Worm (Caenorhabditis elegans) whole organism, midembryonic: ENCODE results near the gene srx-34.

Experiments used
- T22C8.4 ChIP-seq: fragments of 200-800 bp; sonication (Bioruptor generic); IDR thresholded peaks from 2 replicates; pipeline ENCODE4 v1.3.6; 2022; ENCODE audit warnings: missing genetic modification characterization, missing compliant biosample characterization
- cog-1 ChIP-seq: sonication (generic microtip); optimal IDR thresholded peaks from 2 replicates; lab custom pipeline; 2016; ENCODE audit warnings: missing genetic modification characterization, missing compliant biosample characterization
- flt-1 ChIP-seq: fragments of 200-800 bp; sonication (Bioruptor generic); IDR thresholded peaks from 2 replicates; pipeline ENCODE4 v1.3.6; 2022; ENCODE audit warnings: missing genetic modification characterization, missing compliant biosample characterization
- klf-2 ChIP-seq: fragments of 200-800 bp; sonication (Bioruptor generic); conservative IDR thresholded peaks from 2 replicates; pipeline ENCODE4 v1.3.6; 2022; ENCODE audit warnings: missing genetic modification reagents, missing genetic modification characterization, missing compliant biosample characterization
- med-1 ChIP-seq: sonication (generic microtip); optimal IDR thresholded peaks from 2 replicates; lab custom pipeline; 2017; ENCODE audit warnings: missing genetic modification characterization, mild to moderate bottlenecking, missing compliant biosample characterization, antibody characterized with exemption, missing genetic modification reagents; ENCODE audit not compliant: insufficient read depth
- ref-1 ChIP-seq: fragments of 200-800 bp; sonication (Bioruptor generic); conservative IDR thresholded peaks from 2 replicates; pipeline ENCODE4 v1.3.6; 2022; ENCODE audit warnings: missing genetic modification reagents, missing genetic modification characterization, missing compliant biosample characterization
- ztf-23 ChIP-seq: fragments of 200-800 bp; sonication (Bioruptor generic); IDR thresholded peaks from 2 replicates; pipeline ENCODE4 v1.3.6; 2022; ENCODE audit warnings: missing genetic modification reagents, missing genetic modification characterization, missing compliant biosample characterization

DNA sequence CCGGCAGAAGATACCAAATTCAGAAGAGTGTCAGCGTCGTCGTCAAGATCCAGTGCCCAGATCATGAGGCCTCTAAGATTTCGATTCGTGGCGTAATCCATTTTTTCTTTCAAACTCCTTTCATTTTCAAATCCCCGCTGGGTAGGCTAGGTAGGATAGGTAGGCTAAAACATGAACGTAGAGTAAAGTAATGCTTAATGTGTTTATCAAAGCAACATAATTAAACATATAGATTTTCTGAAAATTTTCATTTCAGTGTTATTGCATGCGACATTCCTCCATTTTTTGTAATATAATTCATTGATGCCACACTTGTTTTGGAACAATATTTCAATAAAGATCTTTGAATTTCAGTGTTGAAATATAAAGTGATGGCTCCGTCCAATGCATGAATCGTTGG is 9.4 kb upstream of the srx-34 start, which contains the start of gene T01C4.8:
- TF ChIP-seq T22C8.4 (no peak), klf-2 (no peak), flt-1 (GFP tag; lab: Robert Waterston, UW) (no peak), ztf-23 (GFP tag; lab: Robert Waterston, UW) (no peak), ref-1 (GFP tag; lab: Robert Waterston, UW) (no peak), cog-1 (tag; lab: Kevin White, UChicago) (no peak), med-1 (no peak)
